Fruit fly (Drosophila melanogaster) Kc167 (cell line): Measurements from ENCODE around the gene CG14626.

Experiments
- Myc ChIP-seq: fragments of >200 bp; optimal IDR thresholded peaks from 2 replicates; lab custom pipeline; 2017; ENCODE audit warnings: missing external identifiers
- Sin3A ChIP-seq: fragments of >200 bp; optimal IDR thresholded peaks from 2 replicates; lab custom pipeline; 2018; ENCODE audit warnings: missing external identifiers
- h ChIP-seq: fragments of >200 bp; optimal IDR thresholded peaks from 3 replicates; lab custom pipeline; 2018; ENCODE audit warnings: missing external identifiers
- insv ChIP-seq: fragments of >200 bp; optimal IDR thresholded peaks from 3 replicates; lab custom pipeline; 2018; ENCODE audit warnings: missing external identifiers
- psq ChIP-seq: fragments of >200 bp; optimal IDR thresholded peaks from 2 replicates; lab custom pipeline; 2017; ENCODE audit warnings: missing external identifiers
- ttk ChIP-seq: sonication (Bioruptor generic); optimal IDR thresholded peaks from 2 replicates; lab custom pipeline; 2017; ENCODE audit warnings: missing external identifiers

CG14626 gene

DNA sequence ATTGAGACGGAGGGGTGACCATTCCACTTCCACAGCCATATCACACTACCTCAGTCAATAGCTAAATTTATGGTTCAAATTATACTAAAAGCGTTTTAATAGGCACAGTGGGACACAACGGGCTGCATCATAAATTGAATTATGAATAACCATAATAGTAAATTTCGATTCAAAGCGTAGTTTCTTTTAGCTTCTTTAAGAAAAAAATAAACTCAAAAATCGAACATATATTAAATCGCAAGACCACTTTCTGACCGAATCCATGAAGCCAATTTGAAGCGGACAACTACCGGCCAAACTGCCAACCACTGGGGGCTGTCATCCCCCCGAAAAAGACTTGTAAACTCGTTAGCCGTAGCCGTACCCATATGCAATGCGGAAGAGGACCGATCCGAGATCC is 3.7 kb upstream of the CG14626 start:
- TF ChIP-seq ttk (lab: Kevin White, UChicago) (no peak), Myc (no peak), insv (lab: Kevin White, UChicago) (no peak), psq (no peak), Sin3A (lab: Kevin White, UChicago) (no peak), h (lab: Kevin White, UChicago) (no peak)

- TF ChIP-seq Myc (no peak), psq (no peak), Sin3A (lab: Kevin White, UChicago) (no peak), h (lab: Kevin White, UChicago) (no peak), ttk (lab: Kevin White, UChicago) (no peak), insv (lab: Kevin White, UChicago) (no peak)
Observed at dm6 chrX:1181320-1181719, 3.3 kb upstream of the CG14626 start, which contains the start of gene CG14627. CG14627 (plus strand) TSS chrX:1181620.

- no peak for TF ChIP-seq Myc
Observed at dm6 chrX:1183742-1184141, 836 bp upstream of the CG14626 start.

- TF ChIP-seq ttk (lab: Kevin White, UChicago), result no peak
- no peak for TF ChIP-seq Sin3A (lab: Kevin White, UChicago)
- TF ChIP-seq psq, result no peak
- TF ChIP-seq insv (lab: Kevin White, UChicago), result no peak
- TF ChIP-seq Myc, result no peak
- no peak for TF ChIP-seq h (lab: Kevin White, UChicago)
Observed at dm6 chrX:1191008-1191407, 6.4 kb downstream of the CG14626 start, which contains the start of gene CG11380. CG11380 (plus strand) TSS chrX:1191308.

DNA sequence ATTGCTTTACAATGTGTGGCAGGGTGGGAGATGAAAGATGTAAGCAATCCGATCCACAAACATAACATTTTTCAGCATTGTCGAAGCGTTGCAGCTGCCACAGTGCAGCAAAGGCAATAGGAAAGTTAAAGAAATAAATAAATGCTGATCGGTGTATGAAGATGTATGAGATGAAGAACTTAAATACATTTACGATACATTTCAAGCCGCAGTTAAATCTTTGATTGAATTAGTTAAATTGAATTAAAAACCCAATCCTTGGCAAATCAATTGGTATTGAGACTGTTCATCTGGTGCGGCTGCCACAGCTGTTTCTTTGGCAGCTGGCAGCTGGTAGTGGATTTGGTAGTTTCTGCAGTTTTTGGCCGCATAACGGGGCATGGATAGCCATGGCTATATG is 13.3 kb downstream of the CG14626 start:
- TF ChIP-seq Myc, result no peak
- no peak for TF ChIP-seq Sin3A (lab: Kevin White, UChicago)
- no peak for TF ChIP-seq insv (lab: Kevin White, UChicago)
- no peak for TF ChIP-seq ttk (lab: Kevin White, UChicago)
- TF ChIP-seq psq, result no peak
- no peak for TF ChIP-seq h (lab: Kevin White, UChicago)

DNA sequence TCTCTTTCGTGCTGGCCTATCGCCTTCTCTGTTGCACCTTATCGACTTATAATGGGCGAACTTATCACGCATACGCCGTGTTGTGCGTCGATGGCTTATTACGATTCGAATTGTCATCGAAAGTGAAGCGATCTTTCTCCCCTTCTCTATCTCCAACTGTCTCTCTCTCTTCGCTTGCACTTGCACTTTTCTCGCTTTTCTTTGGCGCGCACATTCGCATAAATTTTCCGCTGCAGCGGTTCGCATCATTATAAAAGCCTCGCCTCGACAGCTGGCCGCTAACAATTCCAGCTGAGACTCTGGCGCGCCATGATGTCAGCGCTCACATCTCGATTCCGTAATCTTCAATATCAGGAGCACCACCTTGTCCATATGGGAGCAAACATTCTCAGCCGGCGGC is 14.7 kb downstream of the CG14626 start, which contains the start of gene CG14625:
Gene CG14625 (plus strand): TSS at position 301 of the 400 bp plus-strand sequence.
- TF ChIP-seq Myc (no peak), psq (no peak), h (lab: Kevin White, UChicago) (no peak), ttk (lab: Kevin White, UChicago) (no peak), insv (lab: Kevin White, UChicago) (no peak), Sin3A (lab: Kevin White, UChicago) (no peak)

dm6 chrX:1203477-1203876 is 18.9 kb downstream of the CG14626 start, which contains the start of gene CG11381:
CG11381 (plus strand) TSS chrX:1203777.
- TF ChIP-seq Sin3A (lab: Kevin White, UChicago), result no peak
- no peak for TF ChIP-seq h (lab: Kevin White, UChicago)
- TF ChIP-seq ttk (lab: Kevin White, UChicago), result no peak
- TF ChIP-seq Myc, result no peak
- no peak for TF ChIP-seq insv (lab: Kevin White, UChicago)
- TF ChIP-seq psq, result no peak

DNA sequence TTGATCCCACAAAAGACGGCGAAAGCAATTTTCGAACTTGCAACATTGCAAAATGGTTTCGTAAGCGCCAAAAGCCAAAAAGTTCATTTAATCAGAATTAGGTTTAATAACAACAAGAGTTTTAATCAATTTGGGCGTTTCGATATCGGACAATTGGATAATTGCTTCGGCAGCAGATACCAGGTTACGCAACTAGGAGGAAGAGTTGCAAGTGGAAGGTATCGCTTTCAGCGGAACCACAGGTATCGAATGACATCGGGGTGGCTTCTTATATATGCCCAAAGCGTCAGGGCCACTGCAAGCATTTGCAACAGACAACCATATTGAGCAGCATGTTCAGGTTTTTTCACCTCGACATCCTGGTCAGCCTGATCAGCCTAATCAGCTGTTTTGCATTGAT is 21.9 kb downstream of the CG14626 start, which contains the start of gene CG14624:
Gene CG14624 (plus strand): TSS at position 301 of the 400 bp plus-strand sequence.
- no peak for TF ChIP-seq Myc
- TF ChIP-seq ttk (lab: Kevin White, UChicago), result no peak
- TF ChIP-seq h (lab: Kevin White, UChicago), result no peak
- no peak for TF ChIP-seq insv (lab: Kevin White, UChicago)
- TF ChIP-seq Sin3A (lab: Kevin White, UChicago), result no peak
- no peak for TF ChIP-seq psq

- TF ChIP-seq psq (no peak), Myc (no peak), h (lab: Kevin White, UChicago) (no peak), Sin3A (lab: Kevin White, UChicago) (no peak), insv (lab: Kevin White, UChicago) (no peak), ttk (lab: Kevin White, UChicago) (no peak)
Observed at dm6 chrX:1209251-1210020, 24.9 kb downstream of the CG14626 start, which contains the start of gene CG11382. CG11382 (plus strand) TSS chrX:1209970.

dm6 chrX:1215000-1215399 is 30.4 kb downstream of the CG14626 start, which contains the start of gene CG11398:
CG11398 (minus strand) TSS chrX:1215156.
- no peak for TF ChIP-seq ttk (lab: Kevin White, UChicago)
- no peak for TF ChIP-seq Sin3A (lab: Kevin White, UChicago)
- TF ChIP-seq psq, result no peak
- no peak for TF ChIP-seq insv (lab: Kevin White, UChicago)
- TF ChIP-seq h (lab: Kevin White, UChicago), result no peak
- TF ChIP-seq Myc, result no peak

DNA sequence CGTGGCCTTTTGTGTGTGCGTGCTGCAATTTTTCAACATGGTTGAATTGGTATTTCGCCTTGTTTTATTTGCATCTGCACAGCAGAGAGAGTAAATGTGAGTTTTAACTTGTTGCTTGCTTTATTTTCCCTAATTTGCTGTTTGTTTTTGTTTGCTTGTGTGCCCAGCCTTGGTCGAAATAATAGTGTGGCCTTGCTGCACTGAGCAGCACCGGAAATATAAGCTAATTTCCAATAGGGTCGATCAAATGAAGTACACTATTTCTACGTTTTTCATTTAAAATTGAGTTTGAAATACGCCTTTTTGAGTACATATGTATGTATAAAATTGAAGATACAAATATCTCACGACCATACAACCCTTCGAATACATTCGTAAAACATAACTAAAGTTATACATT is 32.1 kb downstream of the CG14626 start:
- no peak for TF ChIP-seq psq
- TF ChIP-seq Sin3A (lab: Kevin White, UChicago), result no peak
- TF ChIP-seq Myc, result no peak
- no peak for TF ChIP-seq h (lab: Kevin White, UChicago)
- TF ChIP-seq ttk (lab: Kevin White, UChicago), result no peak
- no peak for TF ChIP-seq insv (lab: Kevin White, UChicago)

DNA sequence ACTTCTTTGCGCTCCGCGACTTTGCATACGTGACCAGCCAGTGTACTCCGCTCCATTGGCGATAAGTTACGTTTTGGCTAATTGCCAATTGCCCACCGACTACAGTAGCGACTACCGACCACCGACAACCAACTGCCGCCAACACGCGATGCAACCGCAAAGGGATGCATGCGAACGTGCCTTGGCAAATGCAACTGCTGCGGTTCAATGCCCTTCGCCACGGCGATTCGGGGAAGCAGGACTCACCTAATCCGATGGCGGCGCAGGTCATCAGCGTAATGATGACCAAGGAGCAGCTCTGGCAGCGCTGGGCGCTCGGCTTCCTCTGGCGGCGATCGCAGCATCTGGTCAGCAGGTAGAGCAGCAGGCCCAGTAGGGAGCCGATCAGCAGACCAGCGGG is 41.3 kb downstream of the CG14626 start:
- TF ChIP-seq ttk (lab: Kevin White, UChicago), result no peak
- no peak for TF ChIP-seq h (lab: Kevin White, UChicago)
- TF ChIP-seq psq, result no peak
